Worm (Caenorhabditis elegans): ENCODE data around the gene flp-5.
"Not testable (repeated sequence)": the region's sequence is repeated elsewhere in the genome, so short reads cannot be mapped to it uniquely, and the experiment has no call there.

ce11 chrX:8541562-8541961, 13.5 kb downstream of the flp-5 start, which contains the start of gene nspc-7:
- TF ChIP-seq ztf-4 (tag; optimal IDR thresholded peaks at IDR 0.05); ZK546.5 (tag; optimal IDR thresholded peaks at IDR 0.05); unc-62 (GFP tag; optimal IDR thresholded peaks at IDR 0.05): not testable (repeated sequence)

Data from whole organism, L2 larva.